Worm (Caenorhabditis elegans) whole organism, midembryonic: ENCODE measurements around the gene mop-25.2.
"Not testable (repeated sequence)": the region's sequence is repeated elsewhere in the genome, so short reads cannot be mapped to it uniquely, and the experiment has no call there.

Experiments
- T22C8.4 ChIP-seq: fragments of 200-800 bp; sonication (Bioruptor generic); IDR thresholded peaks from 2 replicates; pipeline ENCODE4 v1.3.6; 2022; ENCODE audit warnings: missing genetic modification characterization, missing compliant biosample characterization
- cog-1 ChIP-seq: sonication (generic microtip); optimal IDR thresholded peaks from 2 replicates; lab custom pipeline; 2016; ENCODE audit warnings: missing genetic modification characterization, missing compliant biosample characterization
- flt-1 ChIP-seq: fragments of 200-800 bp; sonication (Bioruptor generic); IDR thresholded peaks from 2 replicates; pipeline ENCODE4 v1.3.6; 2022; ENCODE audit warnings: missing genetic modification characterization, missing compliant biosample characterization
- klf-2 ChIP-seq: fragments of 200-800 bp; sonication (Bioruptor generic); conservative IDR thresholded peaks from 2 replicates; pipeline ENCODE4 v1.3.6; 2022; ENCODE audit warnings: missing genetic modification reagents, missing genetic modification characterization, missing compliant biosample characterization
- med-1 ChIP-seq: sonication (generic microtip); optimal IDR thresholded peaks from 2 replicates; lab custom pipeline; 2017; ENCODE audit warnings: missing genetic modification characterization, mild to moderate bottlenecking, missing compliant biosample characterization, antibody characterized with exemption, missing genetic modification reagents; ENCODE audit not compliant: insufficient read depth
- ref-1 ChIP-seq: fragments of 200-800 bp; sonication (Bioruptor generic); conservative IDR thresholded peaks from 2 replicates; pipeline ENCODE4 v1.3.6; 2022; ENCODE audit warnings: missing genetic modification reagents, missing genetic modification characterization, missing compliant biosample characterization
- tab-1 ChIP-seq: fragments of 200-800 bp; sonication (Bioruptor generic); IDR thresholded peaks from 2 replicates; pipeline ENCODE4 v1.3.6; 2022; ENCODE audit warnings: missing genetic modification characterization, missing compliant biosample characterization
- ztf-23 ChIP-seq: fragments of 200-800 bp; sonication (Bioruptor generic); IDR thresholded peaks from 2 replicates; pipeline ENCODE4 v1.3.6; 2022; ENCODE audit warnings: missing genetic modification reagents, missing genetic modification characterization, missing compliant biosample characterization
- ztf-29 ChIP-seq: fragments of 200-800 bp; sonication (Bioruptor generic); IDR thresholded peaks from 2 replicates; pipeline ENCODE4 v1.3.6; 2022; ENCODE audit warnings: missing genetic modification reagents, missing genetic modification characterization, missing compliant biosample characterization

The mop-25.2 gene

ce11 chrII:9703601-9704000, at the start of gene mop-25.2:
Gene mop-25.2, minus strand, starts transcription at chrII:9703701.
- no peak for TF ChIP-seq klf-2 (GFP tag; lab: Robert Waterston, UW)
- TF ChIP-seq ref-1 (GFP tag; lab: Robert Waterston, UW) = no peak
- TF ChIP-seq ztf-23 (GFP tag; lab: Robert Waterston, UW) = no peak
- no peak for TF ChIP-seq cog-1 (tag; lab: Kevin White, UChicago)
- TF ChIP-seq T22C8.4 = no peak
- no peak for TF ChIP-seq tab-1
- no peak for TF ChIP-seq flt-1
- no peak for TF ChIP-seq ztf-29
- no peak for TF ChIP-seq med-1 (GFP tag; lab: Kevin White, UChicago)

ce11 chrII:9753056-9753455, 49.6 kb upstream of the mop-25.2 start, which contains the start of gene Y53C12B.7:
Gene Y53C12B.7, minus strand, starts transcription at chrII:9753218.
- TF ChIP-seq tab-1 (no peak), T22C8.4 (no peak), med-1 (GFP tag; lab: Kevin White, UChicago) (no peak)

ce11 chrII:9752278-9752677, 48.8 kb upstream of the mop-25.2 start:
- TF ChIP-seq klf-2 (GFP tag; lab: Robert Waterston, UW) (no peak), T22C8.4 (no peak), ref-1 (GFP tag; lab: Robert Waterston, UW) (no peak), ztf-29 (no peak), tab-1 (no peak), ztf-23 (GFP tag; lab: Robert Waterston, UW) (no peak), cog-1 (tag; lab: Kevin White, UChicago) (no peak), flt-1 (no peak), med-1 (GFP tag; lab: Kevin White, UChicago) (no peak)

- TF ChIP-seq tab-1 = no peak
- 0 out of 2 replicates have a peak, but pooled peaks have one; percentile 11 for TF ChIP-seq flt-1
- TF ChIP-seq cog-1 (tag; lab: Kevin White, UChicago) = peak; percentile 83
These were observed 42.6 kb upstream of the mop-25.2 start, which contains the start of the genes Y53C12B.1 and nos-3 for ce11 chrII:9746069-9746468. Gene Y53C12B.1, minus strand, starts transcription at chrII:9746078. Gene nos-3, plus strand, starts transcription at chrII:9746316.

- TF ChIP-seq T22C8.4 = no peak
- TF ChIP-seq flt-1 = no peak
- no peak for TF ChIP-seq cog-1 (tag; lab: Kevin White, UChicago)
- TF ChIP-seq tab-1 = no peak
- TF ChIP-seq ref-1 (GFP tag; lab: Robert Waterston, UW) = no peak
- TF ChIP-seq ztf-23 (GFP tag; lab: Robert Waterston, UW) = no peak
- no peak for TF ChIP-seq klf-2 (GFP tag; lab: Robert Waterston, UW)
- TF ChIP-seq ztf-29 = no peak
- no peak for TF ChIP-seq med-1 (GFP tag; lab: Kevin White, UChicago)
These were observed 39.3 kb upstream of the mop-25.2 start, which contains the start of gene pno-1 for ce11 chrII:9742784-9743183. Gene pno-1, minus strand, starts transcription at chrII:9742884.

ce11 chrII:9741400-9741799, 37.9 kb upstream of the mop-25.2 start:
- no peak for TF ChIP-seq ztf-29
- TF ChIP-seq med-1 (GFP tag; lab: Kevin White, UChicago) = no peak
- TF ChIP-seq ztf-23 (GFP tag; lab: Robert Waterston, UW) = no peak
- TF ChIP-seq cog-1 (tag; lab: Kevin White, UChicago) = no peak
- TF ChIP-seq tab-1 = no peak
- no peak for TF ChIP-seq ref-1 (GFP tag; lab: Robert Waterston, UW)

ce11 chrII:9740552-9740951, 37.1 kb upstream of the mop-25.2 start:
- TF ChIP-seq tab-1 (no peak), T22C8.4 (no peak), klf-2 (GFP tag; lab: Robert Waterston, UW) (no peak), med-1 (GFP tag; lab: Kevin White, UChicago) (no peak), ref-1 (GFP tag; lab: Robert Waterston, UW) (no peak), cog-1 (tag; lab: Kevin White, UChicago) (no peak), ztf-23 (GFP tag; lab: Robert Waterston, UW) (no peak), ztf-29 (no peak), flt-1 (no peak)

- no peak for TF ChIP-seq med-1 (GFP tag; lab: Kevin White, UChicago)
- no peak for TF ChIP-seq cog-1 (tag; lab: Kevin White, UChicago)
- no peak for TF ChIP-seq ref-1 (GFP tag; lab: Robert Waterston, UW)
- TF ChIP-seq tab-1 = no peak
- TF ChIP-seq klf-2 (GFP tag; lab: Robert Waterston, UW) = no peak
- TF ChIP-seq flt-1 = no peak
- no peak for TF ChIP-seq ztf-29
These were observed 35.3 kb upstream of the mop-25.2 start for ce11 chrII:9738820-9739219.

ce11 chrII:9735785-9736184, 32.3 kb upstream of the mop-25.2 start:
- TF ChIP-seq tab-1 (no peak), ref-1 (GFP tag; lab: Robert Waterston, UW) (no peak), med-1 (GFP tag; lab: Kevin White, UChicago) (no peak), T22C8.4 (no peak), ztf-23 (GFP tag; lab: Robert Waterston, UW) (no peak), ztf-29 (no peak), flt-1 (no peak), cog-1 (tag; lab: Kevin White, UChicago) (no peak), klf-2 (GFP tag; lab: Robert Waterston, UW) (no peak)

- not testable (repeated sequence) for TF ChIP-seq flt-1; tab-1; cog-1 (tag; lab: Kevin White, UChicago)
These were observed 28.3 kb upstream of the mop-25.2 start, which contains the start of gene mab-3 for ce11 chrII:9731810-9732209. Gene mab-3, plus strand, starts transcription at chrII:9732137.

- TF ChIP-seq klf-2 (GFP tag; lab: Robert Waterston, UW) (no peak), tab-1 (no peak), ztf-23 (GFP tag; lab: Robert Waterston, UW) (no peak), med-1 (GFP tag; lab: Kevin White, UChicago) (no peak), ztf-29 (no peak), ref-1 (GFP tag; lab: Robert Waterston, UW) (no peak), flt-1 (no peak), T22C8.4 (no peak)
These were observed 26.4 kb upstream of the mop-25.2 start for ce11 chrII:9729866-9730265.
